In genomic region chrX:11814667-11815066, ce11 we compare ENCODE assay signal across 4 worm cellular contexts.
TF ChIP-seq lines count a peak whose summit lies in the region.

Gene C34E11.2, minus strand, starts transcription at chrX:11814750.

TF ChIP-seq in whole organism, L3 larva, 47 proteins besides CTCF, POLR2A, EP300 and RAD21:
- TF ChIP-seq lsy-12 (tag; optimal IDR thresholded peaks at IDR 0.05; lab: Kevin White, UChicago) (peak; percentile 2), fkh-2 (tag; optimal IDR thresholded peaks at IDR 0.05; lab: Kevin White, UChicago) (no peak), pqm-1 (tag; optimal IDR thresholded peaks at IDR 0.05; lab: Kevin White, UChicago) (no peak)

TF ChIP-seq in whole organism, L4 larva, 104 proteins besides CTCF, POLR2A, EP300 and RAD21:
- no peak for TF ChIP-seq Y48G9A.11 (GFP tag; IDR thresholded peaks at IDR 0.05; lab: Robert Waterston, UW)
- no peak for TF ChIP-seq ztf-7 (tag; optimal IDR thresholded peaks at IDR 0.05; lab: Kevin White, UChicago)
- no peak for TF ChIP-seq ama-1 (optimal IDR thresholded peaks at IDR 0.05; lab: Kevin White, UChicago)
- TF ChIP-seq mxl-2 (GFP tag; conservative IDR thresholded peaks at IDR 0.05; lab: Robert Waterston, UW), result no peak
- TF ChIP-seq F10B5.3 (tag; optimal IDR thresholded peaks at IDR 0.05; lab: Kevin White, UChicago), result no peak
- TF ChIP-seq nhr-48 (tag; optimal IDR thresholded peaks at IDR 0.05; lab: Kevin White, UChicago), result no peak
- no peak for TF ChIP-seq lin-15B (tag; optimal IDR thresholded peaks at IDR 0.05; lab: Kevin White, UChicago)
- no peak for TF ChIP-seq snpc-1.2 (GFP tag; IDR thresholded peaks at IDR 0.05; lab: Robert Waterston, UW)
- TF ChIP-seq hmg-1.1 (GFP tag; IDR thresholded peaks at IDR 0.05; lab: Robert Waterston, UW), result no peak
- TF ChIP-seq set-16 (GFP tag; IDR thresholded peaks at IDR 0.05; lab: Robert Waterston, UW), result peak; percentile 87
- TF ChIP-seq ceh-44 (GFP tag; IDR thresholded peaks at IDR 0.05; lab: Robert Waterston, UW), result no peak
- TF ChIP-seq vab-7 (GFP tag; IDR thresholded peaks at IDR 0.05; lab: Robert Waterston, UW), result no peak
- TF ChIP-seq php-3 (GFP tag; IDR thresholded peaks at IDR 0.05; lab: Robert Waterston, UW), result no peak
- TF ChIP-seq egl-43 (GFP tag; IDR thresholded peaks at IDR 0.05; lab: Robert Waterston, UW), result 0 out of 2 replicates have a peak, but pooled peaks have one; percentile 44
- TF ChIP-seq attf-4 (tag; optimal IDR thresholded peaks at IDR 0.05; lab: Kevin White, UChicago), result no peak

TF ChIP-seq in whole organism, late embryonic, 69 proteins besides CTCF, POLR2A, EP300 and RAD21:
- peak; percentile 7 for TF ChIP-seq ceh-34 (tag; optimal IDR thresholded peaks at IDR 0.05; lab: Kevin White, UChicago)
- no peak for TF ChIP-seq npax-4 (tag; optimal IDR thresholded peaks at IDR 0.05; lab: Kevin White, UChicago)

TF ChIP-seq in whole organism, young adult, 124 proteins besides CTCF, POLR2A, EP300 and RAD21:
- no peak for TF ChIP-seq dox-1 (GFP tag; IDR thresholded peaks at IDR 0.05; lab: Robert Waterston, UW)
- no peak for TF ChIP-seq hsf-1 (GFP tag; IDR thresholded peaks at IDR 0.05; lab: Robert Waterston, UW)
- TF ChIP-seq lin-40 (tag; optimal IDR thresholded peaks at IDR 0.05; lab: Kevin White, UChicago), result no peak
- no peak for TF ChIP-seq F57C9.4 (tag; optimal IDR thresholded peaks at IDR 0.05; lab: Kevin White, UChicago)
- TF ChIP-seq bed-1 (GFP tag; IDR thresholded peaks at IDR 0.05; lab: Robert Waterston, UW), result no peak
- peak; percentile 59; the same call in 1 of the 2 replicates for TF ChIP-seq egrh-3 (GFP tag; IDR thresholded peaks at IDR 0.05; lab: Robert Waterston, UW)
- peak; percentile 88 for TF ChIP-seq zfh-2 (GFP tag; conservative IDR thresholded peaks at IDR 0.05; lab: Robert Waterston, UW)
